Fruit fly (Drosophila melanogaster) whole organism, wandering third instar larva: ENCODE measurements around the gene BuGZ.

Experiments
- Abd-B ChIP-seq: fragments of >200 bp; optimal IDR thresholded peaks from 2 replicates; lab custom pipeline; 2017; ENCODE audit warnings: missing biosample characterization, missing genetic modification characterization
- CG9705 ChIP-seq: fragments of 200-800 bp; sonication (Bioruptor generic); optimal IDR thresholded peaks from 2 replicates; lab custom pipeline; 2018; ENCODE audit warnings: missing biosample characterization, mild to moderate bottlenecking, missing genetic modification characterization
- CrebA ChIP-seq: fragments of 200-800 bp; sonication (Bioruptor generic); optimal IDR thresholded peaks from 2 replicates; lab custom pipeline; 2016; ENCODE audit warnings: missing biosample characterization, mild to moderate bottlenecking, missing genetic modification characterization, borderline replicate concordance
- Dfd ChIP-seq: fragments of >200 bp; optimal IDR thresholded peaks from 2 replicates; lab custom pipeline; 2017; ENCODE audit warnings: missing biosample characterization, missing genetic modification characterization
- Dif ChIP-seq: fragments of 200-275, 200-300 bp; sonication (Bioruptor generic); optimal IDR thresholded peaks from 2 replicates; lab custom pipeline; 2018; ENCODE audit warnings: missing biosample characterization, missing genetic modification characterization; ENCODE audit not compliant: partially characterized antibody
- HLH106 ChIP-seq: fragments of 200-800 bp; optimal IDR thresholded peaks from 3 replicates; lab custom pipeline; 2019; ENCODE audit warnings: missing biosample characterization, mild to moderate bottlenecking, missing genetic modification characterization, moderate library complexity
- Hnf4 ChIP-seq: fragments of 200-800 bp; sonication (Bioruptor generic); optimal IDR thresholded peaks from 2 replicates; lab custom pipeline; 2016; ENCODE audit warnings: missing biosample characterization, mild to moderate bottlenecking, missing genetic modification characterization
- Hr78 ChIP-seq: fragments of >200 bp; optimal IDR thresholded peaks from 2 replicates; lab custom pipeline; 2017; ENCODE audit warnings: missing biosample characterization, missing genetic modification characterization
- Hr83 ChIP-seq: fragments of 200-300 bp; sonication (Bioruptor generic); optimal IDR thresholded peaks from 2 replicates; lab custom pipeline; 2016; ENCODE audit warnings: missing biosample characterization, mild to moderate bottlenecking, missing genetic modification characterization, moderate library complexity; ENCODE audit not compliant: poor library complexity, severe bottlenecking
- Jra ChIP-seq: sonication (Bioruptor generic); optimal IDR thresholded peaks from 2 replicates; lab custom pipeline; 2016; ENCODE audit warnings: missing biosample characterization, missing genetic modification characterization
- Mio ChIP-seq: sonication (Bioruptor generic); optimal IDR thresholded peaks from 2 replicates; lab custom pipeline; 2016; ENCODE audit warnings: missing biosample characterization, missing genetic modification characterization
- OdsH ChIP-seq: fragments of 200-800 bp; sonication (Bioruptor generic); optimal IDR thresholded peaks from 2 replicates; lab custom pipeline; 2016; ENCODE audit warnings: missing biosample characterization, mild to moderate bottlenecking, missing genetic modification characterization
- Rel ChIP-seq, 2 experiments: fragments of 200-800 bp; sonication (Bioruptor generic) in 1 of 2; optimal IDR thresholded peaks; 2 replicates in 1 of 2; 3 replicates in 1 of 2; lab custom pipeline; 2016 to 2019; ENCODE audit warnings: mild to moderate bottlenecking in 2 of 2, missing biosample characterization in 2 of 2, missing genetic modification characterization in 2 of 2, moderate library complexity in 1 of 2
- Sp1 ChIP-seq: fragments of 200-800 bp; sonication (Bioruptor generic); optimal IDR thresholded peaks from 3 replicates; lab custom pipeline; 2019; ENCODE audit warnings: missing biosample characterization, mild to moderate bottlenecking, missing genetic modification characterization, moderate library complexity
- Vsx2 ChIP-seq: fragments of 200-300, 225-300 bp; sonication (Bioruptor generic); optimal IDR thresholded peaks from 2 replicates; lab custom pipeline; 2018; ENCODE audit warnings: missing biosample characterization, missing genetic modification characterization; ENCODE audit not compliant: partially characterized antibody
- br ChIP-seq: fragments of 200-800 bp; sonication (Bioruptor generic); optimal IDR thresholded peaks from 2 replicates; lab custom pipeline; 2016; ENCODE audit warnings: missing biosample characterization, missing genetic modification characterization
- dl ChIP-seq, 2 experiments: fragments of 175-275, 200-275 bp in 1 of 2; fragments of 200-275 bp in 1 of 2; sonication (Bioruptor generic); optimal IDR thresholded peaks; lab custom pipeline; 2018; ENCODE audit warnings: mild to moderate bottlenecking in 2 of 2, missing biosample characterization in 2 of 2, missing genetic modification characterization in 2 of 2, moderate library complexity in 2 of 2; ENCODE audit not compliant: partially characterized antibody in 2 of 2, insufficient read depth in 1 of 2
- dmrt93B ChIP-seq: fragments of 200-800 bp; sonication (Bioruptor generic); optimal IDR thresholded peaks from 2 replicates; lab custom pipeline; 2018; ENCODE audit warnings: missing biosample characterization, mild to moderate bottlenecking, missing genetic modification characterization
- dsf ChIP-seq: sonication (Bioruptor generic); optimal IDR thresholded peaks from 2 replicates; lab custom pipeline; 2016; ENCODE audit warnings: missing biosample characterization, missing genetic modification characterization, borderline replicate concordance
- ey ChIP-seq: fragments of 200-800 bp; sonication (Bioruptor generic); optimal IDR thresholded peaks from 2 replicates; lab custom pipeline; 2016; ENCODE audit warnings: missing biosample characterization, missing genetic modification characterization
- foxo ChIP-seq, 2 experiments: fragments of 200-800 bp; sonication (Bioruptor generic); optimal IDR thresholded peaks; 2 replicates in 1 of 2; 3 replicates in 1 of 2; lab custom pipeline; 2016 to 2017; ENCODE audit warnings: missing biosample characterization in 2 of 2, missing genetic modification characterization in 2 of 2
- fru ChIP-seq: fragments of 200-800 bp; sonication (Bioruptor generic); optimal IDR thresholded peaks from 3 replicates; lab custom pipeline; 2016; ENCODE audit warnings: missing biosample characterization, mild to moderate bottlenecking, missing genetic modification characterization
- h ChIP-seq: fragments of 200-800 bp; sonication (Bioruptor generic); optimal IDR thresholded peaks from 3 replicates; lab custom pipeline; 2016; ENCODE audit warnings: missing biosample characterization, mild to moderate bottlenecking, missing genetic modification characterization
- jim ChIP-seq: fragments of 175-275, 200-325 bp; sonication (Bioruptor generic); optimal IDR thresholded peaks from 2 replicates; lab custom pipeline; 2016; ENCODE audit warnings: missing biosample characterization, mild to moderate bottlenecking, missing genetic modification characterization
- pan ChIP-seq: fragments of >200 bp; optimal IDR thresholded peaks from 2 replicates; lab custom pipeline; 2017
- psq ChIP-seq: fragments of 200-800 bp; sonication (Bioruptor generic); optimal IDR thresholded peaks from 3 replicates; lab custom pipeline; 2017; ENCODE audit warnings: missing biosample characterization, mild to moderate bottlenecking, missing genetic modification characterization, moderate library complexity
- rgr ChIP-seq: fragments of 200-800 bp; sonication (Bioruptor generic); optimal IDR thresholded peaks from 3 replicates; lab custom pipeline; 2016; ENCODE audit warnings: missing biosample characterization, mild to moderate bottlenecking, missing genetic modification characterization
- sage ChIP-seq: fragments of 200-800 bp; sonication (Bioruptor generic); optimal IDR thresholded peaks from 2 replicates; lab custom pipeline; 2016; ENCODE audit warnings: missing biosample characterization, mild to moderate bottlenecking, missing genetic modification characterization
- tai ChIP-seq: sonication (Bioruptor generic); optimal IDR thresholded peaks from 2 replicates; lab custom pipeline; 2016; ENCODE audit warnings: missing biosample characterization, missing genetic modification characterization
- usp ChIP-seq: fragments of >200 bp; optimal IDR thresholded peaks from 2 replicates; lab custom pipeline; 2017; ENCODE audit warnings: missing biosample characterization, missing genetic modification characterization
- woc ChIP-seq: sonication (Bioruptor generic); optimal IDR thresholded peaks from 2 replicates; lab custom pipeline; 2016; ENCODE audit warnings: missing biosample characterization, mild to moderate bottlenecking, missing genetic modification characterization

BuGZ gene

DNA sequence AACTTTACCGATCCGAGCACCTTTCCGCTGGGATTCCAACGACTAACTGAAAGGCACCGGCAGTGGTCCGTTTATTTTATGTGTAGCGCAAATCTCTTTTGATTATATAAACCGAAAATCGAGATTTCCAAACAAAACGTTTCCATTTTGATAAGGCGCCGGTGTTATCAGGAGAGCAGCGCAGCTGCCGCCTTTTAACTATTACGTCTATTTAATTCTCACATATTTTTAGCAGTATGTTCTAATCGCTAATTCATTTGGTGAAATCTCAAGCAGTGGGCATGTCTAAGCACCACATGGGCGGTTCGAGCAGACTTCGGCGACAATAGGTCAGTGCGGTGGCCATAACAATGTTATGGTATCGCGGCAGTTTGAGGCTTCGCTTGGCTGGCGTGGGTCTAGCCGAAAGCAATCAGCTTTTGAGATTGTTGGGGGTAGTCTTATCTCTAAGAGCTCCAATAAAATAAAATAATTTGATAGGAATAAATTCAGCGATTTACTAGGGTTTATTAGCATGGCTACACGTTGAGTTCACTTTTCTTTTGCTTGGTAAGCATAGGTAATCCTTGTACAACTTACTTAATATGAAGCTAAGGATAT is 47.6 kb downstream of the BuGZ start, which contains the start of gene Cyt-b5-r:
TSS of gene Cyt-b5-r (minus strand) at position 51 of the 600 bp plus-strand sequence.
- TF ChIP-seq tai (GFP tag; lab: Kevin White, UChicago) = no peak
- TF ChIP-seq Hr83 (GFP tag; lab: Kevin White, UChicago) = no peak
- peak; percentile 21 for TF ChIP-seq br (GFP tag; lab: Kevin White, UChicago)
- TF ChIP-seq CrebA (GFP tag; lab: Kevin White, UChicago) = no peak
- TF ChIP-seq Hnf4 (GFP tag; lab: Kevin White, UChicago) = no peak
- TF ChIP-seq Abd-B (GFP tag; lab: Kevin White, UChicago) = no peak
- no peak for TF ChIP-seq Mio (GFP tag; lab: Kevin White, UChicago)
- TF ChIP-seq sage (GFP tag; lab: Kevin White, UChicago) = no peak

dm6 chr2L:16791345-16791744 is 48.1 kb downstream of the BuGZ start, which contains the start of gene CG17928:
CG17928 (plus strand) TSS chr2L:16791568.
- TF ChIP-seq fru (GFP tag; lab: Kevin White, UChicago) (no peak), h (GFP tag; lab: Kevin White, UChicago) (no peak), HLH106 (tag; lab: Kevin White, UChicago) (no peak), Sp1 (no peak), br (GFP tag; lab: Kevin White, UChicago) (no peak), dl (GFP tag; optimal IDR thresholded peaks at IDR 0.05; lab: Kevin White, UChicago; ENCODE audit: insufficient read depth in 1 of 2, partially characterized antibody in 2 of 2) (peak in 1 of 2 experiments; percentile 28), Hr78 (GFP tag; lab: Kevin White, UChicago) (no peak), Dif (GFP tag; lab: Kevin White, UChicago) (peak; percentile 70), Rel (GFP tag; optimal IDR thresholded peaks at IDR 0.05; lab: Kevin White, UChicago) (no peak), Rel (tag; optimal IDR thresholded peaks at IDR 0.05; lab: Kevin White, UChicago) (no peak)
- TF ChIP-seq, all 38 proteins: peak for 2

- TF ChIP-seq Dif (GFP tag; lab: Kevin White, UChicago) (no peak), jim (GFP tag; lab: Kevin White, UChicago) (no peak), Dfd (GFP tag; lab: Kevin White, UChicago) (no peak)
These were observed 50.8 kb downstream of the BuGZ start, which contains the start of gene Ugt37C2 for dm6 chr2L:16793970-16794369. Ugt37C2 (plus strand) TSS chr2L:16794211.

DNA sequence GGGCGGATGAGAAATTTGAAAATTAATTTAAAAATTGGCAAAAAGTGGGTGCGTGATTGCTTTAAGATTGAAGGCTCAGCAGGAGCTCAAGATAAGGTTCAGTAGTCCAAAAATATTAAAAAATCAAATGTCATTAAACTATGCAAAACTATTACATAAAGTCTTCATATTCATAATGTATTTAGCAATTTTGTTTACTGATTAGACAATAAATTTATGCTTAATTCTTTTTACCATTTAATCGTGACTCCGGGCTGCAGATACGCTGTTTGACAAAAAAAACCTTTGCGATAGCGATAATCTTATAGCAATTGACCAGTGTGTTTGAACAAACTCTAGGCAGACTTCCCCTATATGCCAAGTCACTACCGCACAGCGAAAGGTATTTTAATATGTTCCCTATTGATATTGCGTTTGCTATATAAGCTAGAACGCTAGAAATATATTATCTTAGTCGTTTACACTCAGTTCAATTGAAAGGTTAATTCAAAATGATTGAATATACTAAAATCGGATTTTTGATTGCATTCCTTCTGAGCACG is 53.0 kb downstream of the BuGZ start, which contains the start of gene Ugt37E1:
TSS of gene Ugt37E1 (plus strand) at position 492 of the 542 bp plus-strand sequence.
- TF ChIP-seq Hr78 (GFP tag; lab: Kevin White, UChicago) = no peak
- TF ChIP-seq pan (lab: Kevin White, UChicago) = no peak
- TF ChIP-seq Jra (GFP tag; lab: Kevin White, UChicago) = no peak
- TF ChIP-seq Sp1 = no peak
- no peak for TF ChIP-seq psq (GFP tag; lab: Kevin White, UChicago)
- TF ChIP-seq tai (GFP tag; lab: Kevin White, UChicago) = no peak
- no peak for TF ChIP-seq h (GFP tag; lab: Kevin White, UChicago)
- TF ChIP-seq OdsH = no peak
- TF ChIP-seq Vsx2 (GFP tag; lab: Kevin White, UChicago) = no peak
- TF ChIP-seq dl (GFP tag; optimal IDR thresholded peaks at IDR 0.05; lab: Kevin White, UChicago; ENCODE audit: insufficient read depth in 1 of 2, partially characterized antibody in 2 of 2) = no peak
- TF ChIP-seq Abd-B (GFP tag; lab: Kevin White, UChicago) = no peak
- no peak for TF ChIP-seq CG9705 (GFP tag; lab: Kevin White, UChicago)
- no peak for TF ChIP-seq woc (GFP tag; lab: Kevin White, UChicago)
- no peak for TF ChIP-seq ey (GFP tag; lab: Kevin White, UChicago)
- TF ChIP-seq, all 38 proteins: peak for 0

- no peak for TF ChIP-seq h (GFP tag; lab: Kevin White, UChicago)
- no peak for TF ChIP-seq dmrt93B (GFP tag; lab: Kevin White, UChicago)
- TF ChIP-seq tai (GFP tag; lab: Kevin White, UChicago) = no peak
- no peak for TF ChIP-seq OdsH
- no peak for TF ChIP-seq CrebA (GFP tag; lab: Kevin White, UChicago)
- no peak for TF ChIP-seq rgr (GFP tag; lab: Kevin White, UChicago)
- TF ChIP-seq Hnf4 (GFP tag; lab: Kevin White, UChicago) = no peak
- no peak for TF ChIP-seq dsf (GFP tag; lab: Kevin White, UChicago)
- no peak for TF ChIP-seq woc (GFP tag; lab: Kevin White, UChicago)
- TF ChIP-seq usp = no peak
- no peak for TF ChIP-seq Rel (GFP tag; optimal IDR thresholded peaks at IDR 0.05; lab: Kevin White, UChicago)
- TF ChIP-seq Rel (tag; optimal IDR thresholded peaks at IDR 0.05; lab: Kevin White, UChicago) = no peak
- TF ChIP-seq fru (GFP tag; lab: Kevin White, UChicago) = no peak
- no peak for TF ChIP-seq dl (GFP tag; optimal IDR thresholded peaks at IDR 0.05; lab: Kevin White, UChicago; ENCODE audit: insufficient read depth in 1 of 2, partially characterized antibody in 2 of 2)
- TF ChIP-seq Abd-B (GFP tag; lab: Kevin White, UChicago) = no peak
- TF ChIP-seq br (GFP tag; lab: Kevin White, UChicago) = no peak
- no peak for TF ChIP-seq Vsx2 (GFP tag; lab: Kevin White, UChicago)
- no peak for TF ChIP-seq Mio (GFP tag; lab: Kevin White, UChicago)
- no peak for TF ChIP-seq Hr78 (GFP tag; lab: Kevin White, UChicago)
- no peak for TF ChIP-seq foxo (GFP tag; optimal IDR thresholded peaks at IDR 0.05; lab: Kevin White, UChicago)
These were observed 55.5 kb downstream of the BuGZ start, which contains the start of gene Ugt37D1 for dm6 chr2L:16798705-16799104. Ugt37D1 (plus strand) TSS chr2L:16799025.
